Fruit fly (Drosophila melanogaster) whole organism, embryonic: ENCODE data around the gene sing.

ENCODE experiments used
- ATbp ChIP-seq: fragments of 200-800 bp; sonication (Bioruptor generic); optimal IDR thresholded peaks from 2 replicates; lab custom pipeline; 2017; ENCODE audit warnings: missing biosample characterization, mild to moderate bottlenecking, missing genetic modification characterization, missing genetic modification reagents
- Blimp-1 ChIP-seq: fragments of 200-800 bp; sonication (Bioruptor generic); optimal IDR thresholded peaks from 3 replicates; lab custom pipeline; 2018; ENCODE audit warnings: missing biosample characterization, missing genetic modification characterization, mild to moderate bottlenecking, moderate library complexity, missing genetic modification reagents
- CG12942 ChIP-seq: fragments of 200-800 bp; sonication (Bioruptor generic); optimal IDR thresholded peaks from 3 replicates; lab custom pipeline; 2016; ENCODE audit warnings: missing biosample characterization, missing genetic modification characterization
- CG17802 ChIP-seq: fragments of 200-800 bp; sonication (Bioruptor generic); optimal IDR thresholded peaks from 2 replicates; lab custom pipeline; 2018; ENCODE audit warnings: missing biosample characterization, mild to moderate bottlenecking, missing genetic modification characterization, moderate library complexity
- CG1792 ChIP-seq: fragments of 200-800 bp; sonication (Bioruptor generic); optimal IDR thresholded peaks from 2 replicates; lab custom pipeline; 2016; ENCODE audit warnings: missing biosample characterization, missing genetic modification characterization
- CG2712 ChIP-seq: fragments of 200-800 bp; optimal IDR thresholded peaks from 3 replicates; lab custom pipeline; 2019; ENCODE audit warnings: missing biosample characterization, mild to moderate bottlenecking, missing genetic modification characterization, moderate library complexity
- CG2889 ChIP-seq: fragments of 200-800 bp; sonication (Bioruptor generic); IDR thresholded peaks from 3 replicates; pipeline ENCODE4 v1.3.6; 2022; ENCODE audit warnings: missing biosample characterization, missing genetic modification characterization
- CG33557 ChIP-seq: fragments of 200-800 bp; sonication (Bioruptor generic); optimal IDR thresholded peaks from 2 replicates; lab custom pipeline; 2019; ENCODE audit warnings: missing biosample characterization, mild to moderate bottlenecking, missing genetic modification characterization, moderate library complexity
- CG6813 ChIP-seq: fragments of 200-800 bp; sonication (Bioruptor generic); optimal IDR thresholded peaks from 2 replicates; lab custom pipeline; 2017; ENCODE audit warnings: missing biosample characterization, missing genetic modification characterization, mild to moderate bottlenecking, moderate library complexity, missing genetic modification reagents
- CG8281 ChIP-seq: fragments of 200-800 bp; sonication (Bioruptor generic); optimal IDR thresholded peaks from 2 replicates; lab custom pipeline; 2018; ENCODE audit warnings: missing biosample characterization, mild to moderate bottlenecking, missing genetic modification characterization, moderate library complexity
- Dp ChIP-seq: fragments of 200-800 bp; sonication (Bioruptor generic); optimal IDR thresholded peaks from 2 replicates; lab custom pipeline; 2018; ENCODE audit warnings: missing biosample characterization, mild to moderate bottlenecking, missing genetic modification characterization, moderate library complexity
- H2.0 ChIP-seq: fragments of 200-800 bp; sonication (Bioruptor generic); IDR thresholded peaks from 2 replicates; pipeline ENCODE4 v1.3.6; 2022; ENCODE audit warnings: missing biosample characterization, missing genetic modification characterization
- HLH3B ChIP-seq: fragments of 200-800 bp; sonication (Bioruptor generic); IDR thresholded peaks from 2 replicates; pipeline ENCODE4 v1.3.6; 2022; ENCODE audit warnings: missing biosample characterization, missing genetic modification characterization
- Hr78 ChIP-seq, 2 experiments: fragments of 200-800 bp in 1 of 2; fragments of >200 bp in 1 of 2; sonication (Bioruptor generic) in 1 of 2; optimal IDR thresholded peaks; 2 replicates each; lab custom pipeline; 2017 to 2019; ENCODE audit warnings: missing biosample characterization in 2 of 2, missing genetic modification characterization in 2 of 2, mild to moderate bottlenecking in 1 of 2, moderate library complexity in 1 of 2
- Jarid2 ChIP-seq: fragments of 200-800 bp; sonication (Bioruptor generic); optimal IDR thresholded peaks from 3 replicates; lab custom pipeline; 2017; ENCODE audit warnings: mild to moderate bottlenecking, missing biosample characterization, missing genetic modification reagents, missing genetic modification characterization
- Meics ChIP-seq: fragments of 200-800 bp; sonication (Bioruptor generic); optimal IDR thresholded peaks from 2 replicates; lab custom pipeline; 2017; ENCODE audit warnings: missing biosample characterization, mild to moderate bottlenecking, missing genetic modification characterization
- Optix ChIP-seq: fragments of 200-800 bp; sonication (Bioruptor generic); IDR thresholded peaks from 3 replicates; pipeline ENCODE4 v1.3.6; 2022; ENCODE audit warnings: missing biosample characterization, missing genetic modification characterization
- Rfx ChIP-seq: fragments of 200-800 bp; sonication (Bioruptor generic); IDR thresholded peaks from 2 replicates; pipeline ENCODE4 v1.3.6; 2022; ENCODE audit warnings: missing biosample characterization, missing genetic modification characterization
- Tbp ChIP-seq: fragments of >200 bp; optimal IDR thresholded peaks from 2 replicates; lab custom pipeline; 2018; ENCODE audit warnings: missing biosample characterization, missing genetic modification characterization
- Vsx1 ChIP-seq: fragments of 200-800 bp; sonication (Bioruptor generic); optimal IDR thresholded peaks from 2 replicates; lab custom pipeline; 2017; ENCODE audit warnings: missing biosample characterization, mild to moderate bottlenecking, missing genetic modification characterization, missing genetic modification reagents
- Xbp1 ChIP-seq: fragments of 200-800 bp; sonication (Bioruptor generic); optimal IDR thresholded peaks from 3 replicates; lab custom pipeline; 2016; ENCODE audit warnings: missing biosample characterization, mild to moderate bottlenecking, missing genetic modification characterization
- ac ChIP-seq: fragments of 200-800 bp; sonication (Bioruptor generic); optimal IDR thresholded peaks from 3 replicates; lab custom pipeline; 2017; ENCODE audit warnings: missing biosample characterization, mild to moderate bottlenecking, missing genetic modification characterization
- crc ChIP-seq: fragments of 200-800 bp; sonication (Bioruptor generic); optimal IDR thresholded peaks from 2 replicates; lab custom pipeline; 2016; ENCODE audit warnings: missing biosample characterization, missing genetic modification characterization
- cwo ChIP-seq: fragments of 200-800 bp; sonication (Bioruptor generic); optimal IDR thresholded peaks from 3 replicates; lab custom pipeline; 2017; ENCODE audit warnings: missing biosample characterization, missing genetic modification characterization, mild to moderate bottlenecking, moderate library complexity, missing genetic modification reagents
- dan ChIP-seq: fragments of 200-800 bp; sonication (Bioruptor generic); IDR thresholded peaks from 2 replicates; pipeline ENCODE4 v1.3.6; 2022; ENCODE audit warnings: missing biosample characterization, missing genetic modification characterization
- en ChIP-seq: fragments of 200-800 bp; sonication (Bioruptor generic); optimal IDR thresholded peaks from 2 replicates; lab custom pipeline; 2016; ENCODE audit warnings: missing biosample characterization, missing genetic modification characterization
- exex ChIP-seq: fragments of 200-800 bp; sonication (Bioruptor generic); optimal IDR thresholded peaks from 4 replicates; lab custom pipeline; 2018; ENCODE audit warnings: missing biosample characterization, mild to moderate bottlenecking, missing genetic modification characterization, moderate library complexity
- gfzf ChIP-seq: fragments of 200-800 bp; sonication (Bioruptor generic); optimal IDR thresholded peaks from 2 replicates; lab custom pipeline; 2016; ENCODE audit warnings: missing biosample characterization, mild to moderate bottlenecking, missing genetic modification characterization, moderate library complexity
- gsb ChIP-seq: fragments of 200-800 bp; sonication (Bioruptor generic); IDR thresholded peaks from 2 replicates; pipeline ENCODE4 v1.3.6; 2022; ENCODE audit warnings: missing biosample characterization, missing genetic modification characterization
- hbn ChIP-seq: fragments of 200-800 bp; sonication (Bioruptor generic); IDR thresholded peaks from 2 replicates; pipeline ENCODE4 v1.3.6; 2022; ENCODE audit warnings: missing biosample characterization, missing genetic modification characterization; ENCODE audit not compliant: partially characterized antibody
- kah ChIP-seq: fragments of 200-800 bp; sonication (Bioruptor generic); optimal IDR thresholded peaks from 2 replicates; lab custom pipeline; 2018; ENCODE audit warnings: missing biosample characterization, mild to moderate bottlenecking, missing genetic modification characterization
- kni ChIP-seq: fragments of 200-800 bp; sonication (Bioruptor generic); optimal IDR thresholded peaks from 3 replicates; lab custom pipeline; 2017; ENCODE audit warnings: mild to moderate bottlenecking, missing biosample characterization, missing genetic modification reagents, missing genetic modification characterization
- phol ChIP-seq: fragments of 200-800 bp; sonication (Bioruptor generic); optimal IDR thresholded peaks from 3 replicates; lab custom pipeline; 2018; ENCODE audit warnings: missing biosample characterization, mild to moderate bottlenecking, missing genetic modification characterization, moderate library complexity
- slbo ChIP-seq: fragments of 200-800 bp; sonication (Bioruptor generic); IDR thresholded peaks from 2 replicates; pipeline ENCODE4 v1.3.6; 2022; ENCODE audit warnings: missing biosample characterization, missing genetic modification characterization
- sqz ChIP-seq: fragments of 200-800 bp; sonication (Bioruptor generic); optimal IDR thresholded peaks from 3 replicates; lab custom pipeline; 2018; ENCODE audit warnings: missing biosample characterization, mild to moderate bottlenecking, missing genetic modification characterization
- tap ChIP-seq: fragments of 200-800 bp; optimal IDR thresholded peaks from 3 replicates; lab custom pipeline; 2019; ENCODE audit warnings: missing biosample characterization, mild to moderate bottlenecking, missing genetic modification characterization, moderate library complexity
- vvl ChIP-seq: fragments of 200-800 bp; sonication (Bioruptor generic); IDR thresholded peaks from 2 replicates; pipeline ENCODE4 v1.3.6; 2022; ENCODE audit warnings: missing biosample characterization, missing genetic modification characterization
- zfh1 ChIP-seq: fragments of 200-800 bp; sonication (Bioruptor generic); IDR thresholded peaks from 3 replicates; pipeline ENCODE4 v1.3.6; 2022; ENCODE audit warnings: missing biosample characterization, missing genetic modification characterization

Gene sing

DNA sequence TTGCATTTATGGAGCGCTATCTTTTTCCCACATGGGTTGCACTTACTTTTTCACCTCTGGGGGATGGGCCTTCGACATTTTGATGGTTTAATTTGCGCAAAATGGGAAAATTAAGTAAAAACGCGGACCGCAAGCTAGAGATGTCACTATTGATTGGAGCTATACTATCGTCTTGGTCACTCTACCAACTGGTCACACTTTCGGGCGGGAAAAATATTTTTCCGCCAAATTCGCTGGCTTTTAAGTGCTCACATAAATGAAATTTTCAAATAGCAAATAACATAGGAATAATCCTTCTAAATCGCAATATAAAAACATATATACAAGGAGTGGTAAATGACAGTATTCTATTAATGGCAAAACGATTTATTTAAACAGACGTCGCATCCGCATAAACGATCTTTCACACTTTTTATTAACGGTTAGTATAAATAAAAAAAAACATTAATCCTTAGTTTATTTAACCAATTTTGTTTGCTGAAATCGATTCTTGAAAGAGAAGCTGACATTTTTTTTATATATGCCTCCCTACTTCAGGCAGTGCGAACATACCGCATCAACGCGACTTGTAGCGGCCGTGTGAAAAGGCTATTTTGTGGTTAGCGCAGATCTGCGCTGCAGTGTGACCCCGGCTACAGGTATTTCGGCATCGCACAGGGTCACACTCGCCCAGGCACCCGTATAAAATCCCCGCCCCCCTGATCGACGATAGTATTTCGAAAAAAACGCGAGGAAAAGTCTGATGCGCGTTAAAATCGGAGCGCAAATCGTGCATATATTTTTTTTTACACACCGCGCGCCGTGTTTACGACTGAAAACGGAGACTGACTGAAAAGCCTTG, 38.6 kb upstream of the sing start, which contains the start of the genes SNRPG and mthl1 (continued):
- TF ChIP-seq Optix (GFP tag; lab: Robert Waterston, UW) (peak; percentile 89), CG8281 (no peak), exex (tag; lab: Kevin White, UChicago) (no peak), crc (GFP tag; lab: Kevin White, UChicago) (no peak), tap (tag; lab: Kevin White, UChicago) (no peak), CG12942 (GFP tag; lab: Kevin White, UChicago) (peak; percentile 73), slbo (peak; percentile 97), CG6813 (no peak), dan (GFP tag; lab: Robert Waterston, UW) (peak; percentile 61; the same call in 1 of the 2 replicates), gfzf (peak; percentile 72), CG17802 (tag; lab: Kevin White, UChicago) (peak; percentile 94), Tbp (no peak), Rfx (GFP tag; lab: Robert Waterston, UW) (peak; percentile 96), Dp (peak; percentile 62), Xbp1 (GFP tag; lab: Kevin White, UChicago) (peak; percentile 88), gsb (peak; percentile 84), kah (GFP tag; lab: Kevin White, UChicago) (no peak), Vsx1 (GFP tag; lab: Kevin White, UChicago) (no peak), en (GFP tag; lab: Kevin White, UChicago) (no peak), cwo (GFP tag; lab: Kevin White, UChicago) (peak; percentile 35), CG2889 (GFP tag; lab: Robert Waterston, UW) (peak; percentile 92), vvl (GFP tag; lab: Robert Waterston, UW) (peak; percentile 94), CG2712 (tag; lab: Kevin White, UChicago) (peak; percentile 70), hbn (GFP tag; lab: Robert Waterston, UW) (peak; percentile 70), Meics (GFP tag; lab: Kevin White, UChicago) (peak; percentile 76), HLH3B (GFP tag; lab: Robert Waterston, UW) (peak; percentile 89), phol (tag; lab: Kevin White, UChicago) (peak; percentile 84), Blimp-1 (GFP tag; lab: Kevin White, UChicago) (peak; percentile 9)

DNA sequence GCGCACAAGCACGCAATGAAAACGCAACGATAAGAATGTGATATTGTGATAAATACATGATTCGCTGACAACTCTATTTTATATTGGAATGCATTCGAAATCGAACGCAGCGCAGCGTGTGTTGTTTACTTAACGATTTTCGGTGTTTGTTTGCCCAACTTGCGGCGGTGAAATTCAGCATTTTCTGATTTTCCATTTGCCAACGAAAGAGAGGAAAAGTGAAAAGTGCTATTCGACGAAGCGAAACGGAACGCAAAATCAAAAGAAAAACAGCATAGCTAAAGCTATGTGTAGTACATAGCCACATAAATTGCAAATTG, 38.0 kb upstream of the sing start:
- TF ChIP-seq Jarid2 (GFP tag; lab: Kevin White, UChicago) (peak; percentile 61), H2.0 (GFP tag; lab: Robert Waterston, UW) (no peak), CG1792 (GFP tag; lab: Kevin White, UChicago) (no peak), kni (GFP tag; lab: Kevin White, UChicago) (peak; percentile 59), Blimp-1 (GFP tag; lab: Kevin White, UChicago) (peak; percentile 33), sqz (peak; percentile 6), ac (GFP tag; lab: Kevin White, UChicago) (peak; percentile 1), Hr78 (GFP tag; optimal IDR thresholded peaks at IDR 0.05; lab: Kevin White, UChicago) (no peak), zfh1 (GFP tag; lab: Robert Waterston, UW) (no peak), CG33557 (GFP tag; lab: Kevin White, UChicago) (no peak), ATbp (GFP tag; lab: Kevin White, UChicago) (peak; percentile 27)
